In genomic region chr2L:3748691-3749090, dm6 we compare ENCODE assay signal across 1 fruit fly cellular context.
TF ChIP-seq lines count a peak whose summit lies in the region.

No protein-coding gene starts in this region.

TF ChIP-seq in whole organism, embryonic, 481 proteins besides CTCF, POLR2A, EP300 and RAD21 (continued from another document):
- TF ChIP-seq HHEX (GFP tag; optimal IDR thresholded peaks at IDR 0.05; lab: Kevin White, UChicago) (peak; percentile 28), CG8478 (optimal IDR thresholded peaks at IDR 0.05; lab: Kevin White, UChicago) (peak; percentile 33), lilli (GFP tag; optimal IDR thresholded peaks at IDR 0.05; lab: Kevin White, UChicago) (peak; percentile 39), TFAM (GFP tag; optimal IDR thresholded peaks at IDR 0.05; lab: Kevin White, UChicago) (no peak), Trl (optimal IDR thresholded peaks at IDR 0.05; lab: Kevin White, UChicago) (no peak), Trl (GFP tag; optimal IDR thresholded peaks at IDR 0.05; lab: Kevin White, UChicago) (peak; percentile 24), z (GFP tag; IDR thresholded peaks at IDR 0.05; lab: Robert Waterston, UW) (no peak), HmgZ (tag; optimal IDR thresholded peaks at IDR 0.05; lab: Kevin White, UChicago) (no peak), CG12219 (GFP tag; optimal IDR thresholded peaks at IDR 0.05; lab: Kevin White, UChicago) (peak; percentile 31), gsb-n (tag; optimal IDR thresholded peaks at IDR 0.05; lab: Kevin White, UChicago) (no peak), Dip3 (GFP tag; optimal IDR thresholded peaks at IDR 0.05; lab: Kevin White, UChicago) (peak; percentile 19), ind (GFP tag; optimal IDR thresholded peaks at IDR 0.05; lab: Kevin White, UChicago) (no peak), CG6854 (GFP tag; optimal IDR thresholded peaks at IDR 0.05; lab: Kevin White, UChicago) (peak; percentile 2), repo (GFP tag; optimal IDR thresholded peaks at IDR 0.05; lab: Kevin White, UChicago) (no peak), CG17829 (tag; optimal IDR thresholded peaks at IDR 0.05; lab: Kevin White, UChicago) (no peak), chif (GFP tag; optimal IDR thresholded peaks at IDR 0.05; lab: Kevin White, UChicago) (no peak), tio (GFP tag; optimal IDR thresholded peaks at IDR 0.05; lab: Kevin White, UChicago) (no peak), CG7987 (GFP tag; optimal IDR thresholded peaks at IDR 0.05; lab: Kevin White, UChicago) (no peak), CG2199 (GFP tag; IDR thresholded peaks at IDR 0.05; lab: Robert Waterston, UW) (peak; percentile 9; the same call in 1 of the 3 replicates), Optix (GFP tag; IDR thresholded peaks at IDR 0.05; lab: Robert Waterston, UW) (0 out of 3 replicates have a peak, but pooled peaks have one; percentile 52), Hr78 (GFP tag; optimal IDR thresholded peaks at IDR 0.05; lab: Kevin White, UChicago) (no peak), CG13424 (tag; optimal IDR thresholded peaks at IDR 0.05; lab: Kevin White, UChicago) (peak; percentile 2), esg (GFP tag; conservative IDR thresholded peaks at IDR 0.05; lab: Robert Waterston, UW) (no peak), cwo (GFP tag; optimal IDR thresholded peaks at IDR 0.05; lab: Kevin White, UChicago) (no peak), CG10462 (GFP tag; optimal IDR thresholded peaks at IDR 0.05; lab: Kevin White, UChicago) (no peak), Atf6 (GFP tag; IDR thresholded peaks at IDR 0.05; lab: Robert Waterston, UW) (no peak), gsb (GFP tag; IDR thresholded peaks at IDR 0.05; lab: Robert Waterston, UW) (0 out of 2 replicates have a peak, but pooled peaks have one; percentile 14), CG3407 (GFP tag; optimal IDR thresholded peaks at IDR 0.05; lab: Kevin White, UChicago) (no peak), ken (GFP tag; IDR thresholded peaks at IDR 0.05; lab: Robert Waterston, UW) (no peak), CG30403 (GFP tag; optimal IDR thresholded peaks at IDR 0.05; lab: Kevin White, UChicago) (no peak), jumu (GFP tag; optimal IDR thresholded peaks at IDR 0.05; lab: Kevin White, UChicago) (no peak), wek (GFP tag; optimal IDR thresholded peaks at IDR 0.05; lab: Kevin White, UChicago) (no peak), Atf-2 (GFP tag; optimal IDR thresholded peaks at IDR 0.05; lab: Kevin White, UChicago) (no peak), luna (GFP tag; optimal IDR thresholded peaks at IDR 0.05; lab: Kevin White, UChicago) (no peak), CG43689 (GFP tag; IDR thresholded peaks at IDR 0.05; lab: Robert Waterston, UW) (0 out of 2 replicates have a peak, but pooled peaks have one; percentile 22), CG8765 (GFP tag; IDR thresholded peaks at IDR 0.05; lab: Robert Waterston, UW) (no peak), E2f2 (GFP tag; IDR thresholded peaks at IDR 0.05; lab: Robert Waterston, UW) (no peak), jigr1 (GFP tag; IDR thresholded peaks at IDR 0.05; lab: Robert Waterston, UW) (no peak), Deaf1 (tag; optimal IDR thresholded peaks at IDR 0.05; lab: Kevin White, UChicago) (no peak), croc (GFP tag; conservative IDR thresholded peaks at IDR 0.05; lab: Robert Waterston, UW) (no peak), mam (GFP tag; optimal IDR thresholded peaks at IDR 0.05; lab: Kevin White, UChicago) (no peak), CG30020 (tag; optimal IDR thresholded peaks at IDR 0.05; lab: Kevin White, UChicago) (no peak), wdn (GFP tag; IDR thresholded peaks at IDR 0.05; lab: Robert Waterston, UW) (no peak), CG7556 (GFP tag; optimal IDR thresholded peaks at IDR 0.05; lab: Kevin White, UChicago) (no peak), bigmax (GFP tag; optimal IDR thresholded peaks at IDR 0.05; lab: Kevin White, UChicago) (no peak), knrl (GFP tag; IDR thresholded peaks at IDR 0.05; lab: Robert Waterston, UW; ENCODE audit: partially characterized antibody) (no peak), odd (GFP tag; optimal IDR thresholded peaks at IDR 0.05; lab: Kevin White, UChicago) (peak; percentile 7), CG3163 (GFP tag; optimal IDR thresholded peaks at IDR 0.05; lab: Kevin White, UChicago) (no peak), crol (GFP tag; IDR thresholded peaks at IDR 0.05; lab: Robert Waterston, UW) (no peak), CG9215 (GFP tag; IDR thresholded peaks at IDR 0.05; lab: Robert Waterston, UW) (no peak), CG11085 (GFP tag; IDR thresholded peaks at IDR 0.05; lab: Robert Waterston, UW) (no peak), CG1792 (GFP tag; optimal IDR thresholded peaks at IDR 0.05; lab: Kevin White, UChicago) (no peak), ewg (GFP tag; optimal IDR thresholded peaks at IDR 0.05; lab: Kevin White, UChicago) (no peak), twi (tag; optimal IDR thresholded peaks at IDR 0.05; lab: Kevin White, UChicago) (no peak), Dek (tag; optimal IDR thresholded peaks at IDR 0.05; lab: Kevin White, UChicago) (no peak), crc (GFP tag; optimal IDR thresholded peaks at IDR 0.05; lab: Kevin White, UChicago) (no peak), Hmr (GFP tag; optimal IDR thresholded peaks at IDR 0.05; lab: Kevin White, UChicago) (peak; percentile 41), sr (GFP tag; IDR thresholded peaks at IDR 0.05; lab: Robert Waterston, UW) (no peak), Stat92E (GFP tag; optimal IDR thresholded peaks at IDR 0.05; lab: Kevin White, UChicago) (no peak), Poxn (GFP tag; IDR thresholded peaks at IDR 0.05; lab: Robert Waterston, UW) (no peak), CG17802 (tag; optimal IDR thresholded peaks at IDR 0.05; lab: Kevin White, UChicago) (no peak), CrebB (tag; optimal IDR thresholded peaks at IDR 0.05; lab: Kevin White, UChicago) (no peak), pb (GFP tag; optimal IDR thresholded peaks at IDR 0.05; lab: Kevin White, UChicago) (no peak), slp2 (GFP tag; optimal IDR thresholded peaks at IDR 0.05; lab: Kevin White, UChicago) (no peak), GATAe (GFP tag; conservative IDR thresholded peaks at IDR 0.05; lab: Robert Waterston, UW) (no peak), CG12744 (GFP tag; optimal IDR thresholded peaks at IDR 0.05; lab: Kevin White, UChicago) (peak; percentile 8), H2.0 (GFP tag; IDR thresholded peaks at IDR 0.05; lab: Robert Waterston, UW) (peak; percentile 19; the same call in 1 of the 2 replicates), Scr (GFP tag; IDR thresholded peaks at IDR 0.05; lab: Robert Waterston, UW; ENCODE audit: partially characterized antibody) (no peak), CG8359 (GFP tag; optimal IDR thresholded peaks at IDR 0.05; lab: Kevin White, UChicago; ENCODE audit: borderline replicate concordance) (no peak), Nf-YB (GFP tag; optimal IDR thresholded peaks at IDR 0.05; lab: Kevin White, UChicago) (no peak), CG9727 (GFP tag; optimal IDR thresholded peaks at IDR 0.05; lab: Kevin White, UChicago) (peak; percentile 29), chm (GFP tag; IDR thresholded peaks at IDR 0.05; lab: Robert Waterston, UW) (0 out of 2 replicates have a peak, but pooled peaks have one; percentile 25), onecut (GFP tag; IDR thresholded peaks at IDR 0.05; lab: Robert Waterston, UW) (no peak), CG17385 (GFP tag; optimal IDR thresholded peaks at IDR 0.05; lab: Kevin White, UChicago) (peak; percentile 5), CG18476 (GFP tag; optimal IDR thresholded peaks at IDR 0.05; lab: Kevin White, UChicago) (no peak), CG2116 (GFP tag; optimal IDR thresholded peaks at IDR 0.05; lab: Kevin White, UChicago) (no peak), br (optimal IDR thresholded peaks at IDR 0.05; lab: Kevin White, UChicago) (no peak), CG33557 (GFP tag; optimal IDR thresholded peaks at IDR 0.05; lab: Kevin White, UChicago) (no peak), CG13296 (GFP tag; optimal IDR thresholded peaks at IDR 0.05; lab: Kevin White, UChicago) (peak; percentile 16), Opbp (GFP tag; IDR thresholded peaks at IDR 0.05; lab: Robert Waterston, UW; ENCODE audit: partially characterized antibody) (no peak), Sox102F (GFP tag; optimal IDR thresholded peaks at IDR 0.05; lab: Kevin White, UChicago) (no peak), unc-4 (GFP tag; IDR thresholded peaks at IDR 0.05; lab: Robert Waterston, UW; ENCODE audit: partially characterized antibody) (no peak), exex (tag; optimal IDR thresholded peaks at IDR 0.05; lab: Kevin White, UChicago) (no peak), CG6791 (GFP tag; IDR thresholded peaks at IDR 0.05; lab: Robert Waterston, UW; ENCODE audit: partially characterized antibody) (no peak), Ada2b (GFP tag; IDR thresholded peaks at IDR 0.05; lab: Robert Waterston, UW) (peak; percentile 11; the same call in 1 of the 2 replicates), Ets97D (GFP tag; optimal IDR thresholded peaks at IDR 0.05; lab: Kevin White, UChicago) (peak; percentile 85), emc (GFP tag; optimal IDR thresholded peaks at IDR 0.05; lab: Kevin White, UChicago) (no peak), CG17359 (tag; optimal IDR thresholded peaks at IDR 0.05; lab: Kevin White, UChicago) (no peak), Dll (GFP tag; IDR thresholded peaks at IDR 0.05; lab: Robert Waterston, UW; ENCODE audit: partially characterized antibody) (no peak), mld (GFP tag; IDR thresholded peaks at IDR 0.05; lab: Robert Waterston, UW; ENCODE audit: partially characterized antibody) (no peak), CG7786 (GFP tag; optimal IDR thresholded peaks at IDR 0.05; lab: Kevin White, UChicago) (no peak), CG1603 (tag; optimal IDR thresholded peaks at IDR 0.05; lab: Kevin White, UChicago) (peak; percentile 29), nau (GFP tag; optimal IDR thresholded peaks at IDR 0.05; lab: Kevin White, UChicago) (no peak), pfk (GFP tag; optimal IDR thresholded peaks at IDR 0.05; lab: Kevin White, UChicago) (no peak), CG4404 (GFP tag; IDR thresholded peaks at IDR 0.05; lab: Robert Waterston, UW) (no peak), bcd (GFP tag; optimal IDR thresholded peaks at IDR 0.05; lab: Kevin White, UChicago) (peak; percentile 17), Meics (GFP tag; optimal IDR thresholded peaks at IDR 0.05; lab: Kevin White, UChicago) (peak; percentile 31), klu (GFP tag; IDR thresholded peaks at IDR 0.05; lab: Robert Waterston, UW) (no peak), NC2β (GFP tag; optimal IDR thresholded peaks at IDR 0.05; lab: Kevin White, UChicago) (no peak), CG10543 (GFP tag; optimal IDR thresholded peaks at IDR 0.05; lab: Kevin White, UChicago) (no peak), Doc3 (GFP tag; IDR thresholded peaks at IDR 0.05; lab: Robert Waterston, UW; ENCODE audit: partially characterized antibody) (no peak), Sin3A (optimal IDR thresholded peaks at IDR 0.05; lab: Kevin White, UChicago) (no peak), CG13123 (GFP tag; optimal IDR thresholded peaks at IDR 0.05; lab: Kevin White, UChicago) (no peak), ap (GFP tag; IDR thresholded peaks at IDR 0.05; lab: Robert Waterston, UW) (no peak), CG7357 (GFP tag; IDR thresholded peaks at IDR 0.05; lab: Robert Waterston, UW) (no peak), maf-S (GFP tag; optimal IDR thresholded peaks at IDR 0.05; lab: Kevin White, UChicago) (no peak), CG10321 (GFP tag; IDR thresholded peaks at IDR 0.05; lab: Robert Waterston, UW) (no peak), CG11456 (GFP tag; IDR thresholded peaks at IDR 0.05; lab: Robert Waterston, UW) (peak; percentile 64; the same call in 2 of the 3 replicates), CG7839 (tag; optimal IDR thresholded peaks at IDR 0.05; lab: Kevin White, UChicago) (peak; percentile 34), salm (tag; optimal IDR thresholded peaks at IDR 0.05; lab: Kevin White, UChicago) (no peak), zfh1 (GFP tag; IDR thresholded peaks at IDR 0.05; lab: Robert Waterston, UW) (0 out of 3 replicates have a peak, but pooled peaks have one; percentile 41), CG10366 (GFP tag; IDR thresholded peaks at IDR 0.05; lab: Robert Waterston, UW) (no peak), Doc2 (GFP tag; IDR thresholded peaks at IDR 0.05; lab: Robert Waterston, UW) (no peak), phol (tag; optimal IDR thresholded peaks at IDR 0.05; lab: Kevin White, UChicago) (no peak), NfI (GFP tag; optimal IDR thresholded peaks at IDR 0.05; lab: Kevin White, UChicago) (peak; percentile 51), CG10267 (tag; optimal IDR thresholded peaks at IDR 0.05; lab: Kevin White, UChicago) (no peak), Atf3 (GFP tag; optimal IDR thresholded peaks at IDR 0.05; lab: Kevin White, UChicago) (no peak), CG1602 (GFP tag; optimal IDR thresholded peaks at IDR 0.05; lab: Kevin White, UChicago) (no peak), Hr51 (GFP tag; optimal IDR thresholded peaks at IDR 0.05; lab: Kevin White, UChicago) (peak; percentile 25 to 26), CG10147 (GFP tag; optimal IDR thresholded peaks at IDR 0.05; lab: Kevin White, UChicago) (no peak), seq (GFP tag; IDR thresholded peaks at IDR 0.05; lab: Robert Waterston, UW) (no peak), tup (GFP tag; optimal IDR thresholded peaks at IDR 0.05; lab: Kevin White, UChicago) (no peak), CG15514 (GFP tag; optimal IDR thresholded peaks at IDR 0.05; lab: Kevin White, UChicago) (peak; percentile 26), h (optimal IDR thresholded peaks at IDR 0.05; lab: Kevin White, UChicago) (no peak), Myb (GFP tag; optimal IDR thresholded peaks at IDR 0.05; lab: Kevin White, UChicago) (no peak), CG16813 (GFP tag; IDR thresholded peaks at IDR 0.05; lab: Robert Waterston, UW; ENCODE audit: partially characterized antibody) (no peak)
